Worm (Caenorhabditis elegans) whole organism, L4/young adult: ENCODE data around the gene ZK836.3.

Source experiments
- W03F9.2 ChIP-seq: fragments of 150-350 bp; optimal IDR thresholded peaks from 2 replicates; lab custom pipeline; 2014; ENCODE audit warnings: missing biosample characterization, missing genetic modification characterization
- dao-5 ChIP-seq: sonication (generic microtip); optimal IDR thresholded peaks from 2 replicates; lab custom pipeline; 2016; ENCODE audit warnings: missing genotype, missing genetic modification characterization, moderate library complexity, missing compliant biosample characterization
- him-1 ChIP-seq: sonication (generic microtip); optimal IDR thresholded peaks from 2 replicates; lab custom pipeline; 2016; ENCODE audit warnings: missing genotype, missing genetic modification reagents, missing genetic modification characterization, missing compliant biosample characterization

ce11 chrV:12181310-12181709 is 14.4 kb downstream of the ZK836.3 start, which contains the start of gene elpc-3:
- TF ChIP-seq him-1 (no peak), dao-5 (tag; lab: Kevin White, UChicago) (no peak), W03F9.2 (no peak)
